Worm (Caenorhabditis elegans) whole organism, mixed stage, embryonic: ENCODE measurements around the gene cct-1.

ENCODE experiments used
- M03D4.4 ChIP-seq: sonication (generic microtip); optimal IDR thresholded peaks from 2 replicates; lab custom pipeline; 2017; ENCODE audit warnings: mild to moderate bottlenecking, missing genetic modification characterization, missing compliant biosample characterization
- blmp-1 ChIP-seq: fragments of 150-350 bp; optimal IDR thresholded peaks from 2 replicates; lab custom pipeline; 2014; ENCODE audit warnings: missing biosample characterization, missing genetic modification characterization
- ceh-39 ChIP-seq: fragments of 150-350 bp; optimal IDR thresholded peaks from 2 replicates; lab custom pipeline; 2014; ENCODE audit warnings: missing biosample characterization, missing genetic modification characterization
- ceh-43 ChIP-seq: fragments of 200-800 bp; sonication (Bioruptor generic); optimal IDR thresholded peaks from 2 replicates; lab custom pipeline; 2018; ENCODE audit warnings: mild to moderate bottlenecking, missing genetic modification characterization, moderate library complexity, missing compliant biosample characterization
- ceh-83 ChIP-seq: fragments of 200-800 bp; sonication (Bioruptor generic); optimal IDR thresholded peaks from 2 replicates; lab custom pipeline; 2018; ENCODE audit warnings: mild to moderate bottlenecking, missing genetic modification characterization, missing compliant biosample characterization
- ces-1 ChIP-seq: fragments of 150-350 bp; optimal IDR thresholded peaks from 2 replicates; lab custom pipeline; 2014; ENCODE audit warnings: missing biosample characterization, missing genetic modification reagents, missing genetic modification characterization
- cnd-1 ChIP-seq: fragments of 200-800 bp; sonication (Bioruptor generic); optimal IDR thresholded peaks from 2 replicates; lab custom pipeline; 2018; ENCODE audit warnings: mild to moderate bottlenecking, missing genetic modification characterization, missing compliant biosample characterization
- drap-1 ChIP-seq: fragments of 200-800 bp; sonication (Bioruptor generic); optimal IDR thresholded peaks from 3 replicates; lab custom pipeline; 2018; ENCODE audit warnings: mild to moderate bottlenecking, missing genetic modification characterization, missing compliant biosample characterization
- elt-1 ChIP-seq: sonication (generic microtip); optimal IDR thresholded peaks from 2 replicates; lab custom pipeline; 2017; ENCODE audit warnings: missing genetic modification characterization, mild to moderate bottlenecking, missing compliant biosample characterization, antibody characterized with exemption, moderate library complexity, borderline replicate concordance; ENCODE audit not compliant: insufficient read depth
- elt-3 ChIP-seq: fragments of 150-350 bp; optimal IDR thresholded peaks from 2 replicates; lab custom pipeline; 2014; ENCODE audit warnings: missing biosample characterization, missing genetic modification characterization
- flh-1 ChIP-seq: fragments of 200-800 bp; sonication (Bioruptor generic); optimal IDR thresholded peaks from 2 replicates; lab custom pipeline; 2018; ENCODE audit warnings: mild to moderate bottlenecking, missing genetic modification characterization, moderate library complexity, missing compliant biosample characterization
- ham-2 ChIP-seq: fragments of 200-800 bp; sonication (Bioruptor generic); optimal IDR thresholded peaks from 2 replicates; lab custom pipeline; 2018; ENCODE audit warnings: mild to moderate bottlenecking, missing genetic modification characterization, missing compliant biosample characterization
- hlh-1 ChIP-seq: fragments of 150-350 bp; optimal IDR thresholded peaks from 2 replicates; lab custom pipeline; 2014; ENCODE audit warnings: missing biosample characterization, missing genetic modification reagents, missing genetic modification characterization
- lin-32 ChIP-seq: fragments of 200-800 bp; sonication (Bioruptor generic); optimal IDR thresholded peaks from 2 replicates; lab custom pipeline; 2018; ENCODE audit warnings: mild to moderate bottlenecking, missing genetic modification characterization, missing compliant biosample characterization
- lsy-2 ChIP-seq: fragments of 150-350 bp; optimal IDR thresholded peaks from 2 replicates; lab custom pipeline; 2014; ENCODE audit warnings: missing biosample characterization, missing genetic modification characterization
- mab-5 ChIP-seq: fragments of 150-350 bp; optimal IDR thresholded peaks from 2 replicates; lab custom pipeline; 2014; ENCODE audit warnings: missing biosample characterization, missing genetic modification characterization
- mep-1 ChIP-seq: fragments of 150-350 bp; optimal IDR thresholded peaks from 2 replicates; lab custom pipeline; 2017; ENCODE audit warnings: missing biosample characterization, missing genetic modification reagents, missing genetic modification characterization, inconsistent platforms
- mls-2 ChIP-seq: sonication (generic microtip); optimal IDR thresholded peaks from 2 replicates; lab custom pipeline; 2016; ENCODE audit warnings: mild to moderate bottlenecking, missing genetic modification characterization, moderate library complexity, missing compliant biosample characterization
- nhr-2 ChIP-seq: fragments of 150-350 bp; optimal IDR thresholded peaks from 2 replicates; lab custom pipeline; 2014; ENCODE audit warnings: missing biosample characterization, missing genetic modification characterization
- nhr-28 ChIP-seq: fragments of 150-350 bp; optimal IDR thresholded peaks from 2 replicates; lab custom pipeline; 2014; ENCODE audit warnings: missing biosample characterization, missing genetic modification characterization
- nhr-76 ChIP-seq: sonication (generic microtip); optimal IDR thresholded peaks from 2 replicates; lab custom pipeline; 2017; ENCODE audit warnings: missing biosample characterization, missing genetic modification characterization
- pha-4 ChIP-seq: fragments of 150-350 bp; optimal IDR thresholded peaks from 2 replicates; lab custom pipeline; 2018; ENCODE audit warnings: missing biosample characterization, missing genetic modification reagents, missing genetic modification characterization
- sem-2 ChIP-seq: fragments of 200-800 bp; sonication (Bioruptor generic); optimal IDR thresholded peaks from 2 replicates; lab custom pipeline; 2018; ENCODE audit warnings: mild to moderate bottlenecking, missing genetic modification characterization, missing compliant biosample characterization
- snpc-4 ChIP-seq: fragments of 150-350 bp; optimal IDR thresholded peaks from 2 replicates; lab custom pipeline; 2014; ENCODE audit warnings: missing biosample characterization, missing genetic modification characterization
- sptf-1 ChIP-seq: sonication (generic microtip); optimal IDR thresholded peaks from 2 replicates; lab custom pipeline; 2017; ENCODE audit warnings: mild to moderate bottlenecking, missing genetic modification characterization, moderate library complexity, missing compliant biosample characterization
- tbx-8 ChIP-seq: fragments of 200-800 bp; sonication (Bioruptor generic); optimal IDR thresholded peaks from 2 replicates; lab custom pipeline; 2018; ENCODE audit warnings: mild to moderate bottlenecking, missing genetic modification characterization, moderate library complexity, missing compliant biosample characterization
- unc-120 ChIP-seq: sonication (generic microtip); optimal IDR thresholded peaks from 2 replicates; lab custom pipeline; 2017; ENCODE audit warnings: missing genetic modification characterization, missing compliant biosample characterization; ENCODE audit not compliant: poor library complexity, severe bottlenecking
- unc-39 ChIP-seq: fragments of 150-350 bp; optimal IDR thresholded peaks from 2 replicates; lab custom pipeline; 2014; ENCODE audit warnings: missing biosample characterization, missing genetic modification characterization
- unc-62 ChIP-seq: fragments of 150-350 bp; optimal IDR thresholded peaks from 2 replicates; lab custom pipeline; 2014; ENCODE audit warnings: missing biosample characterization, missing genetic modification reagents, missing genetic modification characterization
- zip-8 ChIP-seq: fragments of 150-350 bp; optimal IDR thresholded peaks from 2 replicates; lab custom pipeline; 2014; ENCODE audit warnings: missing biosample characterization, missing genetic modification characterization
- ztf-11 ChIP-seq: fragments of 150-350 bp; optimal IDR thresholded peaks from 2 replicates; lab custom pipeline; 2014; ENCODE audit warnings: missing biosample characterization, missing genetic modification characterization

Gene cct-1

ce11 chrII:8223945-8224344 is 38.7 kb downstream of the cct-1 start:
- TF ChIP-seq mep-1 (tag; lab: Kevin White, UChicago): no peak
- no peak for TF ChIP-seq zip-8 (tag; lab: Kevin White, UChicago)
- no peak for TF ChIP-seq elt-3 (tag; lab: Kevin White, UChicago)
- TF ChIP-seq hlh-1 (tag; lab: Kevin White, UChicago): no peak
- no peak for TF ChIP-seq lin-32 (GFP tag; lab: Kevin White, UChicago)
- TF ChIP-seq tbx-8 (GFP tag; lab: Kevin White, UChicago): no peak
- TF ChIP-seq snpc-4 (tag; lab: Kevin White, UChicago): no peak

- TF ChIP-seq ces-1 (no peak), zip-8 (tag; lab: Kevin White, UChicago) (peak; percentile 60), ceh-43 (GFP tag; lab: Kevin White, UChicago) (no peak), snpc-4 (tag; lab: Kevin White, UChicago) (no peak), M03D4.4 (tag; lab: Kevin White, UChicago) (no peak), mab-5 (tag; lab: Kevin White, UChicago) (no peak), elt-1 (peak; percentile 36), unc-120 (tag; lab: Kevin White, UChicago) (no peak), nhr-76 (tag; lab: Kevin White, UChicago) (no peak), unc-39 (no peak)
Measured at ce11 chrII:8224623-8225022, 39.4 kb downstream of the cct-1 start.

- no peak for TF ChIP-seq sptf-1 (tag; lab: Kevin White, UChicago)
- no peak for TF ChIP-seq unc-120 (tag; lab: Kevin White, UChicago)
- no peak for TF ChIP-seq ceh-83
- TF ChIP-seq hlh-1 (tag; lab: Kevin White, UChicago): no peak
- TF ChIP-seq flh-1: no peak
- TF ChIP-seq zip-8 (tag; lab: Kevin White, UChicago): no peak
- no peak for TF ChIP-seq tbx-8 (GFP tag; lab: Kevin White, UChicago)
- no peak for TF ChIP-seq lin-32 (GFP tag; lab: Kevin White, UChicago)
- TF ChIP-seq nhr-76 (tag; lab: Kevin White, UChicago): no peak
- no peak for TF ChIP-seq blmp-1 (tag; lab: Kevin White, UChicago)
- TF ChIP-seq ceh-39: no peak
- no peak for TF ChIP-seq elt-1
- no peak for TF ChIP-seq ceh-43 (GFP tag; lab: Kevin White, UChicago)
- no peak for TF ChIP-seq unc-62 (GFP tag; lab: Kevin White, UChicago)
- TF ChIP-seq ham-2 (GFP tag; lab: Kevin White, UChicago): no peak
- TF ChIP-seq mls-2 (tag; lab: Kevin White, UChicago): no peak
Measured at ce11 chrII:8225347-8225746, 40.1 kb downstream of the cct-1 start.

ce11 chrII:8225914-8226313 is 40.7 kb downstream of the cct-1 start:
- TF ChIP-seq ces-1 (no peak), unc-39 (no peak), mep-1 (tag; lab: Kevin White, UChicago) (no peak), sem-2 (GFP tag; lab: Kevin White, UChicago) (no peak), lsy-2 (no peak), ceh-39 (no peak), hlh-1 (tag; lab: Kevin White, UChicago) (no peak), pha-4 (tag; lab: Kevin White, UChicago) (no peak), nhr-2 (tag; lab: Kevin White, UChicago) (no peak), ztf-11 (tag; lab: Kevin White, UChicago) (no peak), lin-32 (GFP tag; lab: Kevin White, UChicago) (no peak), drap-1 (GFP tag; lab: Kevin White, UChicago) (no peak), cnd-1 (tag; lab: Kevin White, UChicago) (no peak), ham-2 (GFP tag; lab: Kevin White, UChicago) (no peak)

ce11 chrII:8226475-8226874 is 41.2 kb downstream of the cct-1 start:
- TF ChIP-seq snpc-4 (tag; lab: Kevin White, UChicago) (no peak), ham-2 (GFP tag; lab: Kevin White, UChicago) (no peak), unc-120 (tag; lab: Kevin White, UChicago) (no peak), unc-39 (no peak), ceh-83 (no peak), blmp-1 (tag; lab: Kevin White, UChicago) (no peak), lin-32 (GFP tag; lab: Kevin White, UChicago) (no peak), nhr-76 (tag; lab: Kevin White, UChicago) (no peak), tbx-8 (GFP tag; lab: Kevin White, UChicago) (no peak), unc-62 (GFP tag; lab: Kevin White, UChicago) (no peak), nhr-28 (tag; lab: Kevin White, UChicago) (no peak), elt-3 (tag; lab: Kevin White, UChicago) (no peak), drap-1 (GFP tag; lab: Kevin White, UChicago) (no peak), ceh-43 (GFP tag; lab: Kevin White, UChicago) (no peak), ceh-39 (no peak)
